Fruit fly (Drosophila melanogaster): ENCODE data around the gene mRpL2.
"Not testable (repeated sequence)": the region's sequence is repeated elsewhere in the genome, so short reads cannot be mapped to it uniquely, and the experiment has no call there.

Gene mRpL2

dm6 chr3L:11124439-11124838 lies 3.8 kb downstream of the mRpL2 start:
- TF ChIP-seq CG17806 (tag; optimal IDR thresholded peaks at IDR 0.05) (no peak), CG14655 (GFP tag; optimal IDR thresholded peaks at IDR 0.05) (peak; percentile 47)

- TF ChIP-seq CG10348 (GFP tag; IDR thresholded peaks at IDR 0.05) (no peak), rn (GFP tag; IDR thresholded peaks at IDR 0.05) (no peak), Pif1A (GFP tag; optimal IDR thresholded peaks at IDR 0.05) (no peak), CG13204 (GFP tag; optimal IDR thresholded peaks at IDR 0.05) (no peak), EcR (GFP tag; optimal IDR thresholded peaks at IDR 0.05) (no peak), D1 (tag; optimal IDR thresholded peaks at IDR 0.05) (no peak), fd96Ca (GFP tag; IDR thresholded peaks at IDR 0.05) (no peak), CG14655 (GFP tag; optimal IDR thresholded peaks at IDR 0.05) (no peak), Snoo (tag; optimal IDR thresholded peaks at IDR 0.05) (no peak), CG17806 (tag; optimal IDR thresholded peaks at IDR 0.05) (no peak), CG32121 (GFP tag; IDR thresholded peaks at IDR 0.05) (no peak), gl (tag; optimal IDR thresholded peaks at IDR 0.05) (no peak), CG12605 (GFP tag; IDR thresholded peaks at IDR 0.05) (no peak)
These were observed 4.2 kb downstream of the mRpL2 start for dm6 chr3L:11124841-11125240.

- TF ChIP-seq rn (GFP tag; IDR thresholded peaks at IDR 0.05), result no peak
- TF ChIP-seq CG32121 (GFP tag; IDR thresholded peaks at IDR 0.05), result no peak
- TF ChIP-seq CG15710 (tag; optimal IDR thresholded peaks at IDR 0.05), result no peak
- TF ChIP-seq Snoo (tag; optimal IDR thresholded peaks at IDR 0.05), result no peak
- TF ChIP-seq CG17806 (tag; optimal IDR thresholded peaks at IDR 0.05), result no peak
- TF ChIP-seq CG12605 (GFP tag; IDR thresholded peaks at IDR 0.05), result no peak
- TF ChIP-seq EcR (GFP tag; optimal IDR thresholded peaks at IDR 0.05), result no peak
- TF ChIP-seq CG10348 (GFP tag; IDR thresholded peaks at IDR 0.05), result no peak
- no peak for TF ChIP-seq CG8159 (tag; optimal IDR thresholded peaks at IDR 0.05)
- TF ChIP-seq CG4496 (GFP tag; IDR thresholded peaks at IDR 0.05), result no peak
- no peak for TF ChIP-seq D1 (tag; optimal IDR thresholded peaks at IDR 0.05)
- no peak for TF ChIP-seq CG9948 (tag; optimal IDR thresholded peaks at IDR 0.05)
- no peak for TF ChIP-seq CG34367 (tag; optimal IDR thresholded peaks at IDR 0.05)
- no peak for TF ChIP-seq CG8301 (tag; optimal IDR thresholded peaks at IDR 0.05)
- no peak for TF ChIP-seq Pif1A (GFP tag; optimal IDR thresholded peaks at IDR 0.05)
- no peak for TF ChIP-seq CG14655 (GFP tag; optimal IDR thresholded peaks at IDR 0.05)
- TF ChIP-seq gl (tag; optimal IDR thresholded peaks at IDR 0.05), result no peak
These were observed 5.2 kb downstream of the mRpL2 start for dm6 chr3L:11125636-11126532.

- no peak for TF ChIP-seq D1 (tag; optimal IDR thresholded peaks at IDR 0.05)
- TF ChIP-seq CG15710 (tag; optimal IDR thresholded peaks at IDR 0.05), result no peak
- TF ChIP-seq Pif1B (GFP tag; optimal IDR thresholded peaks at IDR 0.05), result no peak
- no peak for TF ChIP-seq EcR (GFP tag; optimal IDR thresholded peaks at IDR 0.05)
- TF ChIP-seq CG10348 (GFP tag; IDR thresholded peaks at IDR 0.05), result no peak
- TF ChIP-seq CG8301 (tag; optimal IDR thresholded peaks at IDR 0.05), result no peak
- no peak for TF ChIP-seq CG17806 (tag; optimal IDR thresholded peaks at IDR 0.05)
These were observed 9.9 kb downstream of the mRpL2 start, which contains the start of gene nol for dm6 chr3L:11130535-11130934. nol (plus strand) TSS chr3L:11130835.

- not testable (repeated sequence) for TF ChIP-seq CG15710 (tag; optimal IDR thresholded peaks at IDR 0.05); fd96Ca (GFP tag; IDR thresholded peaks at IDR 0.05); CG4496 (GFP tag; IDR thresholded peaks at IDR 0.05)
These were observed 11.4 kb downstream of the mRpL2 start, which contains the start of gene CG32074 for dm6 chr3L:11132055-11132454. CG32074 (minus strand) TSS chr3L:11132322.

dm6 chr3L:11134886-11135285 lies 14.2 kb downstream of the mRpL2 start, which contains the start of gene CG14143:
CG14143 (plus strand) TSS chr3L:11134987.
- not testable (repeated sequence) for TF ChIP-seq Ets98B (GFP tag; IDR thresholded peaks at IDR 0.05); CG14655 (GFP tag; optimal IDR thresholded peaks at IDR 0.05); rn (GFP tag; IDR thresholded peaks at IDR 0.05)

- no peak for TF ChIP-seq Pif1A (GFP tag; optimal IDR thresholded peaks at IDR 0.05)
- TF ChIP-seq Ets98B (GFP tag; IDR thresholded peaks at IDR 0.05), result peak; percentile 43; the same call in 1 of the 2 replicates
- TF ChIP-seq CG4496 (GFP tag; IDR thresholded peaks at IDR 0.05), result peak; percentile 18; the same call in 1 of the 3 replicates
- TF ChIP-seq CG8159 (tag; optimal IDR thresholded peaks at IDR 0.05), result peak; percentile 57
- TF ChIP-seq CG12605 (GFP tag; IDR thresholded peaks at IDR 0.05), result 0 out of 2 replicates have a peak, but pooled peaks have one; percentile 11
These were observed 15.2 kb downstream of the mRpL2 start, which contains the start of gene IRSp53 for dm6 chr3L:11135846-11136245. IRSp53 (plus strand) TSS chr3L:11136049.
